Fruit fly (Drosophila melanogaster): ENCODE measurements around the gene BuGZ.
A peak's percentile ranks its signal among the peaks of the same experiment; 100 is the strongest.

The BuGZ gene

DNA sequence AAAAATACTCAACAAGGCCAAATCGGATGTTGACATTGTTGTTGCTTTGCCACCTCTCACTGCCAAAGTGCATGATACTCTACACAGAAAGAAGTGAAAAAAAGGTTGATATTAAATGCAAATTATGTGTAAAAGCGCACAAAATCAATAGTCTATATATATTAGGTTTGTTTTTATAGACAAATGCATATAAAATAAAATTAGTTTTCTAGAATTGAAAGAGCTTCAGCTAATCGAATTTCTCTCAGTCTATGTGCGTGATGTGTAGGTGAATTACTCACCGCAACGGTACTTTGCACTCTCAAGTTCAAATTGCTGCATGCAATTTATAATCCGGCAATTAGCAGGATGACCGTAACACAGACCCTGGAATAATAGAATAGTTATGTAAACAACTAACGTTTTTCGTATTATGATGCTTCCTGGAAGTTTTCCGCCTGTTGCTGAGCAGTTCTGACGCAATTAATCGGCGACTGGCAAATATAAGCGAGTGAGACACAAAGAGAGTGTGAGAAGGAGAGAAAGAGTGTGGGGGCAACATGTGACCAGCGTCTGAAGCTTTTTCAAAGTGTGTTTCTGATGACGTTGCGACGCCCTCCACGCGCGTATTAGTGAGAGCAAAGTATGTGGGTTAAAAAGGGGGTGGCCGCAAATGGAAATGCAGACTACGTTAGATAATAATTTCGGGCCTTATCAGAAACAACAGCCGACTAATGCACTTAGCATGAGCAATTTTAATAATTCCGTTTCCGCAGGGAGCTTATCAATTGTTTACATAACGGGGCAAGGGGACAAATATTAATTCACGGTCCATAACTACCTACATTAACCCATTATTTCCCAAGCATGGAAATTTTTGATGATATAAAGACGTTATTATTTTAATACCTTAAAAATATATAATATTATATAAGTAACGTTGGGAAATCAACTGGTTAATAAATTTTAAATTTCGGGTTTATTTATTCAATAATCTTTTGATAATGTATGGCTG lies 22.2 kb upstream of the BuGZ start (continued):
- TF ChIP-seq CG7368 (GFP tag; optimal IDR thresholded peaks at IDR 0.05) (peak; percentile 96), CG3919 (GFP tag; optimal IDR thresholded peaks at IDR 0.05) (peak; percentile 98), CG3032 (tag; optimal IDR thresholded peaks at IDR 0.05) (peak; percentile 94), CG10631 (GFP tag; optimal IDR thresholded peaks at IDR 0.05) (peak; percentile 97), CG6808 (GFP tag; optimal IDR thresholded peaks at IDR 0.05) (peak; percentile 91), Eip78C (GFP tag) (peak; percentile 99), CG8632 (GFP tag; optimal IDR thresholded peaks at IDR 0.05) (peak; percentile 95), CG1621 (tag; optimal IDR thresholded peaks at IDR 0.05) (peak; percentile 87), Smox (GFP tag; optimal IDR thresholded peaks at IDR 0.05) (peak; percentile 96), acj6 (GFP tag; optimal IDR thresholded peaks at IDR 0.05) (peak; percentile 96), Hr39 (GFP tag; optimal IDR thresholded peaks at IDR 0.05) (peak; percentile 95), cyc (GFP tag; optimal IDR thresholded peaks at IDR 0.05) (peak; percentile 96), CG8119 (GFP tag; IDR thresholded peaks at IDR 0.05) (peak; percentile 97), CG31627 (GFP tag; optimal IDR thresholded peaks at IDR 0.05) (peak; percentile 95), CG34406 (GFP tag; optimal IDR thresholded peaks at IDR 0.05) (peak; percentile 97), dsx (GFP tag; optimal IDR thresholded peaks at IDR 0.05; ENCODE audit: poor library complexity, severe bottlenecking) (peak; percentile 94), Sox15 (GFP tag; optimal IDR thresholded peaks at IDR 0.05) (peak; percentile 92), lz (GFP tag; optimal IDR thresholded peaks at IDR 0.05) (peak; percentile 95), pdm3 (GFP tag; optimal IDR thresholded peaks at IDR 0.05) (peak; percentile 96), fd59A (GFP tag; optimal IDR thresholded peaks at IDR 0.05) (peak; percentile 89), CG11294 (GFP tag; IDR thresholded peaks at IDR 0.05) (peak; percentile 94), Hr38 (GFP tag; optimal IDR thresholded peaks at IDR 0.05) (no peak), Ets96B (tag; optimal IDR thresholded peaks at IDR 0.05) (peak; percentile 96), Blimp-1 (GFP tag; optimal IDR thresholded peaks at IDR 0.05) (peak; percentile 90), CG8319 (GFP tag; optimal IDR thresholded peaks at IDR 0.05) (peak; percentile 96), Gug (GFP tag; IDR thresholded peaks at IDR 0.05) (peak; percentile 97), dac (GFP tag; optimal IDR thresholded peaks at IDR 0.05) (peak; percentile 71), CG9139 (GFP tag; optimal IDR thresholded peaks at IDR 0.05) (peak; percentile 91)

DNA sequence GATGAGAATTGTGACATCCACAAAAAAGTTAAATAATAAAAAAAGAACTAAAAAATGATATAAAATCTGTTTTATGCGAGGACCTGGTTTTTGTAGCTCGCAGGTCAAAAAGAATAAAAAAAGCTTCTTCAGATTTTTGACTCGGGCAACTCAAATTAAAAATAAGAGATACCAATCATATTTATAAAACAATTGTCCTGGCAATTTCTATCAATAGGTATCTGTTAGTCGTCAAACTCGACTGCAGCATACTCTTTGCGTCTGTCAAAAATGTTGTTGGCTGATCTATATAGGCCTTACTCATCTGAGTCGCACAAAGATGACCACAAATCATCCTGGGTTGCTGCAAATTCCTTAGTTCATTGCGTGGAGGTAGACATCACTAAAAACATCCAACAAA lies 20.6 kb upstream of the BuGZ start:
- TF ChIP-seq eg (GFP tag; IDR thresholded peaks at IDR 0.05), result no peak
- TF ChIP-seq CG6792 (GFP tag; optimal IDR thresholded peaks at IDR 0.05), result no peak
- no peak for TF ChIP-seq CG1621 (tag; optimal IDR thresholded peaks at IDR 0.05)
- TF ChIP-seq Hr39 (GFP tag; optimal IDR thresholded peaks at IDR 0.05), result no peak
- no peak for TF ChIP-seq CG9139 (GFP tag; optimal IDR thresholded peaks at IDR 0.05)
- TF ChIP-seq CG8319 (GFP tag; optimal IDR thresholded peaks at IDR 0.05), result no peak
- TF ChIP-seq Hr4 (GFP tag; optimal IDR thresholded peaks at IDR 0.05), result no peak
- TF ChIP-seq CG6276 (GFP tag; optimal IDR thresholded peaks at IDR 0.05), result no peak
- no peak for TF ChIP-seq CG11762 (GFP tag; optimal IDR thresholded peaks at IDR 0.05; ENCODE audit: insufficient read depth)

dm6 chr2L:16727578-16728023 lies 15.6 kb upstream of the BuGZ start, which contains the start of gene VhaSFD:
Gene VhaSFD (minus strand): TSS chr2L:16727826.
- TF ChIP-seq fd59A (GFP tag; optimal IDR thresholded peaks at IDR 0.05) (no peak), eg (GFP tag; IDR thresholded peaks at IDR 0.05) (no peak), CG8119 (GFP tag; IDR thresholded peaks at IDR 0.05) (no peak), CG6854 (GFP tag; optimal IDR thresholded peaks at IDR 0.05) (peak; percentile 37), CG4318 (GFP tag; optimal IDR thresholded peaks at IDR 0.05) (no peak), fkh (GFP tag; optimal IDR thresholded peaks at IDR 0.05) (no peak), achi (GFP tag; optimal IDR thresholded peaks at IDR 0.05) (peak; percentile 33), esn (GFP tag; optimal IDR thresholded peaks at IDR 0.05) (peak; percentile 32), Met (GFP tag; optimal IDR thresholded peaks at IDR 0.05) (no peak), CG3032 (tag; optimal IDR thresholded peaks at IDR 0.05) (peak; percentile 38), CG6276 (GFP tag; optimal IDR thresholded peaks at IDR 0.05) (no peak), CG15336 (GFP tag; IDR thresholded peaks at IDR 0.05) (peak; percentile 36; the same call in 1 of the 2 replicates), Smox (GFP tag; optimal IDR thresholded peaks at IDR 0.05) (no peak), Eip93F (GFP tag; optimal IDR thresholded peaks at IDR 0.05) (peak; percentile 55)
